Worm (Caenorhabditis elegans) whole organism, midembryonic: ENCODE measurements around the gene cyp-33C1.

Source experiments
- T22C8.4 ChIP-seq: fragments of 200-800 bp; sonication (Bioruptor generic); IDR thresholded peaks from 2 replicates; pipeline ENCODE4 v1.3.6; 2022; ENCODE audit warnings: missing genetic modification characterization, missing compliant biosample characterization
- cog-1 ChIP-seq: sonication (generic microtip); optimal IDR thresholded peaks from 2 replicates; lab custom pipeline; 2016; ENCODE audit warnings: missing genetic modification characterization, missing compliant biosample characterization
- flt-1 ChIP-seq: fragments of 200-800 bp; sonication (Bioruptor generic); IDR thresholded peaks from 2 replicates; pipeline ENCODE4 v1.3.6; 2022; ENCODE audit warnings: missing genetic modification characterization, missing compliant biosample characterization
- klf-2 ChIP-seq: fragments of 200-800 bp; sonication (Bioruptor generic); conservative IDR thresholded peaks from 2 replicates; pipeline ENCODE4 v1.3.6; 2022; ENCODE audit warnings: missing genetic modification reagents, missing genetic modification characterization, missing compliant biosample characterization
- med-1 ChIP-seq: sonication (generic microtip); optimal IDR thresholded peaks from 2 replicates; lab custom pipeline; 2017; ENCODE audit warnings: missing genetic modification characterization, mild to moderate bottlenecking, missing compliant biosample characterization, antibody characterized with exemption, missing genetic modification reagents; ENCODE audit not compliant: insufficient read depth
- tab-1 ChIP-seq: fragments of 200-800 bp; sonication (Bioruptor generic); IDR thresholded peaks from 2 replicates; pipeline ENCODE4 v1.3.6; 2022; ENCODE audit warnings: missing genetic modification characterization, missing compliant biosample characterization
- ztf-23 ChIP-seq: fragments of 200-800 bp; sonication (Bioruptor generic); IDR thresholded peaks from 2 replicates; pipeline ENCODE4 v1.3.6; 2022; ENCODE audit warnings: missing genetic modification reagents, missing genetic modification characterization, missing compliant biosample characterization
- ztf-29 ChIP-seq: fragments of 200-800 bp; sonication (Bioruptor generic); IDR thresholded peaks from 2 replicates; pipeline ENCODE4 v1.3.6; 2022; ENCODE audit warnings: missing genetic modification reagents, missing genetic modification characterization, missing compliant biosample characterization

DNA sequence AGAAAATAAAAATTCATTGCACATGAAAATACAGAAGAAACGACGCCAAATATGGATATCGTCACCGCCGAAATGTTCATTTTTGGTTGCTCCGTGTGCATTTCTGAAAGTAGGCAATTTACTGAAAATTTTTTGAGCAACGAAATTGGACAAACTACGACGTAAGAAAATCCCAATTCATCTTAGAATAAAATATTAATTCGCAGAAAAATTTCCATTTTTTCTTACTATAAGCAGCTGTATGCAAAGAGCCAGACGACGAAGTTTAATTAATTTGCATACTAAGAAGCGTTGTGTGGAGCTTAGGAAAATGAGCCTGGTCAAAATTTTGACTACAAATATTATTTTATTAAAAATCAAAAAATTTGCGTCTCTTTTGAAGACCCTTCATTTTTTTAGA, 12.6 kb upstream of the cyp-33C1 start, which contains the start of gene srbc-19:
- TF ChIP-seq ztf-29 (GFP tag; lab: Robert Waterston, UW) (no peak), tab-1 (no peak), cog-1 (tag; lab: Kevin White, UChicago) (no peak), flt-1 (no peak), T22C8.4 (GFP tag; lab: Robert Waterston, UW) (no peak), ztf-23 (no peak), med-1 (GFP tag; lab: Kevin White, UChicago) (no peak), klf-2 (GFP tag; lab: Robert Waterston, UW) (no peak)
